Worm (Caenorhabditis elegans) whole organism, L2 larva: Measurements from ENCODE around the gene vap-1.

Source experiments
- R02D3.7 ChIP-seq: fragments of 150-350 bp; optimal IDR thresholded peaks from 2 replicates; lab custom pipeline; 2014; ENCODE audit warnings: missing biosample characterization, missing genetic modification characterization
- ZK546.5 ChIP-seq: sonication (generic microtip); optimal IDR thresholded peaks from 2 replicates; lab custom pipeline; 2017; ENCODE audit warnings: missing biosample characterization, missing genetic modification characterization
- alr-1 ChIP-seq: fragments of 150-350 bp; optimal IDR thresholded peaks from 2 replicates; lab custom pipeline; 2014; ENCODE audit warnings: missing biosample characterization, missing genetic modification characterization
- ama-1 ChIP-seq: fragments of 150-350 bp; optimal IDR thresholded peaks from 2 replicates; lab custom pipeline; 2018; ENCODE audit warnings: inconsistent platforms
- egl-27 ChIP-seq: sonication (generic microtip); optimal IDR thresholded peaks from 3 replicates; lab custom pipeline; 2017; ENCODE audit warnings: missing biosample characterization, missing genetic modification reagents, missing genetic modification characterization
- elt-3 ChIP-seq: sonication (generic microtip); optimal IDR thresholded peaks from 2 replicates; lab custom pipeline; 2017; ENCODE audit warnings: missing biosample characterization, missing genetic modification characterization
- lin-39 ChIP-seq: fragments of 150-350 bp; optimal IDR thresholded peaks from 2 replicates; lab custom pipeline; 2014; ENCODE audit warnings: missing biosample characterization, missing genetic modification reagents, missing genetic modification characterization
- nhr-77 ChIP-seq: fragments of 150-350 bp; optimal IDR thresholded peaks from 2 replicates; lab custom pipeline; 2014; ENCODE audit warnings: missing biosample characterization, missing genetic modification characterization
- sma-3 ChIP-seq: sonication (generic microtip); optimal IDR thresholded peaks from 2 replicates; lab custom pipeline; 2016; ENCODE audit warnings: missing genetic modification reagents, missing genetic modification characterization, missing compliant biosample characterization
- snpc-4 ChIP-seq: fragments of 150-350 bp; optimal IDR thresholded peaks from 2 replicates; lab custom pipeline; 2014; ENCODE audit warnings: missing biosample characterization, missing genetic modification characterization
- unc-39 ChIP-seq: fragments of 150-350 bp; optimal IDR thresholded peaks from 2 replicates; lab custom pipeline; 2014; ENCODE audit warnings: missing biosample characterization, missing genetic modification characterization
- zag-1 ChIP-seq: fragments of 150-350 bp; optimal IDR thresholded peaks from 2 replicates; lab custom pipeline; 2014; ENCODE audit warnings: missing biosample characterization, missing genetic modification characterization
- ztf-11 ChIP-seq: sonication (generic microtip); optimal IDR thresholded peaks from 2 replicates; lab custom pipeline; 2017; ENCODE audit warnings: missing biosample characterization, missing genetic modification characterization

DNA sequence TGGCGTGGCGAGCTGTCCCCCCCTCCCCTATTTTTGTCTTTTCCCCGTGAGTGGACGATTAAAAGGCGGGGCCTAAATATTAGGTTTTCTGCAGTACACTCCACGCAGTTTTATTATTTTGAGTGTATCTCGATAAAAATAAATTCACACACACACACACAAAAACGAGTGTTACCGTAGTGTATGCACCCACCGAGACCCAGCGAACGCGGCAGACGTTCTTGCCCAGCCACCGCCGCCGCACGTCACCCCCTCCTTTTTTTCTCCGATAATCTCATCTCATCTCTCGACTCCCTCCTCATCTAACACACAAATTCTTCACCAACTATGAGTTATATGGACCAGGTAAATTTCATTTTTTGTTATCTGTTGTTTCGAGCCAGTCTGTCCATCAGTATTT lies 37.9 kb upstream of the vap-1 start, which contains the start of gene fubl-3:
- TF ChIP-seq lin-39 (tag; lab: Kevin White, UChicago) (no peak), zag-1 (tag; lab: Kevin White, UChicago) (no peak), alr-1 (tag; lab: Kevin White, UChicago) (no peak), ztf-11 (no peak), nhr-77 (tag; lab: Kevin White, UChicago) (no peak), snpc-4 (tag; lab: Kevin White, UChicago) (peak; percentile 63), ZK546.5 (tag; lab: Kevin White, UChicago) (no peak), R02D3.7 (no peak), egl-27 (tag; lab: Kevin White, UChicago) (no peak), unc-39 (tag; lab: Kevin White, UChicago) (no peak), sma-3 (GFP tag; lab: Kevin White, UChicago) (peak; percentile 16), elt-3 (tag; lab: Kevin White, UChicago) (no peak), ama-1 (lab: Kevin White, UChicago) (no peak)
